Worm (Caenorhabditis elegans) whole organism, L2 larva: ENCODE results near the gene F32D8.1.

Experiments
- R02D3.7 ChIP-seq: fragments of 150-350 bp; optimal IDR thresholded peaks from 2 replicates; lab custom pipeline; 2014; ENCODE audit warnings: missing biosample characterization, missing genetic modification characterization
- ama-1 ChIP-seq: fragments of 150-350 bp; optimal IDR thresholded peaks from 2 replicates; lab custom pipeline; 2018; ENCODE audit warnings: inconsistent platforms
- ceh-82 ChIP-seq: fragments of 150-350 bp; optimal IDR thresholded peaks from 2 replicates; lab custom pipeline; 2014; ENCODE audit warnings: missing biosample characterization, missing genetic modification characterization

DNA sequence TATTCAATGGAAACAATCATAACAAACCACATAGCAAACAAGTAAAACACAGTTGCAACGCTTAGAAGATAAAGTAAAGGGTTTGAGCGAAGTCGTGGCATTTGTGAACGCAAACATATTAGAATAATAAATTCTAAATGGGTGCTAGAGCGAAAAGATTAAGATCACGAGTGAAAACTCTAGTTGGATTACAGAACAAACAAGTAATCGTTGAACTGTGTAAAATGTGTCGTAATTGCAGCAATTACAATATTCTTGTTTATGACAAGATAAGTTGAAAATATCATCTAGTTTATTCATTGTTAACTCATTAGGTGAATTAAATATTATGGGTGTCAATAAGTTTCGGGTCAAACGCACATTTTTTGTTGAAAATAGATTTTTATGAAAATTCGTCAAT lies 22.1 kb downstream of the F32D8.1 start, which contains the start of gene F32D8.8:
- TF ChIP-seq ceh-82 (tag; lab: Kevin White, UChicago) (no peak), R02D3.7 (tag; lab: Kevin White, UChicago) (no peak), ama-1 (lab: Kevin White, UChicago) (no peak)
